Fruit fly (Drosophila melanogaster) whole organism, embryonic: ENCODE results near the gene Tis11.

Experiments
- CG11398 ChIP-seq: fragments of 200-800 bp; sonication (Bioruptor generic); optimal IDR thresholded peaks from 2 replicates; lab custom pipeline; 2016; ENCODE audit warnings: missing biosample characterization, missing genetic modification characterization
- CG12219 ChIP-seq: fragments of 200-800 bp; sonication (Bioruptor generic); optimal IDR thresholded peaks from 3 replicates; lab custom pipeline; 2018; ENCODE audit warnings: missing biosample characterization, mild to moderate bottlenecking, missing genetic modification characterization
- CG12659 ChIP-seq: fragments of 200-800 bp; sonication (Bioruptor generic); optimal IDR thresholded peaks from 3 replicates; lab custom pipeline; 2017; ENCODE audit warnings: mild to moderate bottlenecking, missing biosample characterization, missing genetic modification reagents, missing genetic modification characterization
- CG12942 ChIP-seq: fragments of 200-800 bp; sonication (Bioruptor generic); optimal IDR thresholded peaks from 3 replicates; lab custom pipeline; 2016; ENCODE audit warnings: missing biosample characterization, missing genetic modification characterization
- CG15601 ChIP-seq: fragments of 200-800 bp; sonication (Bioruptor generic); optimal IDR thresholded peaks from 3 replicates; lab custom pipeline; 2019; ENCODE audit warnings: missing biosample characterization, mild to moderate bottlenecking, missing genetic modification characterization, moderate library complexity
- CG1832 ChIP-seq: fragments of 200-800 bp; sonication (Bioruptor generic); optimal IDR thresholded peaks from 2 replicates; lab custom pipeline; 2017; ENCODE audit warnings: missing biosample characterization, mild to moderate bottlenecking, missing genetic modification characterization, inconsistent platforms
- CG18619 ChIP-seq: fragments of 200-800 bp; sonication (Bioruptor generic); optimal IDR thresholded peaks from 3 replicates; lab custom pipeline; 2017; ENCODE audit warnings: missing biosample characterization, mild to moderate bottlenecking, missing genetic modification characterization
- CG2129 ChIP-seq: fragments of 200-800 bp; sonication (Bioruptor generic); IDR thresholded peaks from 2 replicates; pipeline ENCODE4 v1.3.6; 2022; ENCODE audit warnings: missing biosample characterization, missing genetic modification characterization; ENCODE audit not compliant: partially characterized antibody
- CG2875 ChIP-seq: fragments of 200-800 bp; sonication (Bioruptor generic); optimal IDR thresholded peaks from 2 replicates; lab custom pipeline; 2017; ENCODE audit warnings: missing biosample characterization, mild to moderate bottlenecking, missing genetic modification characterization, missing genetic modification reagents
- CG3726 ChIP-seq: fragments of 200-800 bp; sonication (Bioruptor generic); IDR thresholded peaks from 3 replicates; pipeline ENCODE4, ENCODE4 v1.3.6; 2022; ENCODE audit warnings: missing biosample characterization, missing genetic modification characterization
- CG4282 ChIP-seq: fragments of 200-800 bp; sonication (Bioruptor generic); optimal IDR thresholded peaks from 2 replicates; lab custom pipeline; 2016; ENCODE audit warnings: missing biosample characterization, missing genetic modification characterization
- CG4730 ChIP-seq: fragments of 200-800 bp; sonication (Bioruptor generic); IDR thresholded peaks from 2 replicates; pipeline ENCODE4 v1.3.6; 2022; ENCODE audit warnings: missing biosample characterization, missing genetic modification characterization
- CG6254 ChIP-seq: fragments of 200-800 bp; sonication (Bioruptor generic); optimal IDR thresholded peaks from 3 replicates; lab custom pipeline; 2017; ENCODE audit warnings: mild to moderate bottlenecking, missing biosample characterization, missing genetic modification reagents, missing genetic modification characterization
- CG6272 ChIP-seq: fragments of 200-800 bp; sonication (Bioruptor generic); IDR thresholded peaks from 2 replicates; pipeline ENCODE4 v1.3.6; 2022; ENCODE audit warnings: missing biosample characterization, missing genetic modification characterization
- CG6689 ChIP-seq: fragments of 200-800 bp; sonication (Bioruptor generic); IDR thresholded peaks from 2 replicates; pipeline ENCODE4 v1.3.6; 2022; ENCODE audit warnings: missing biosample characterization, missing genetic modification characterization
- CG7357 ChIP-seq: fragments of 200-800 bp; sonication (Bioruptor generic); IDR thresholded peaks from 3 replicates; pipeline ENCODE4 v1.3.6; 2022; ENCODE audit warnings: missing biosample characterization, missing genetic modification characterization
- CG7372 ChIP-seq: fragments of 200-800 bp; sonication (Bioruptor generic); IDR thresholded peaks from 2 replicates; pipeline ENCODE4 v1.3.6; 2022; ENCODE audit warnings: missing biosample characterization, missing genetic modification characterization
- CG8944 ChIP-seq: fragments of 200-800 bp; sonication (Bioruptor generic); optimal IDR thresholded peaks from 3 replicates; lab custom pipeline; 2016; ENCODE audit warnings: missing biosample characterization, missing genetic modification characterization
- CG9609 ChIP-seq: fragments of 200-800 bp; sonication (Bioruptor generic); optimal IDR thresholded peaks from 3 replicates; lab custom pipeline; 2016; ENCODE audit warnings: missing biosample characterization, missing genetic modification characterization
- CG9876 ChIP-seq: fragments of 200-800 bp; sonication (Bioruptor generic); optimal IDR thresholded peaks from 2 replicates; lab custom pipeline; 2016; ENCODE audit warnings: missing biosample characterization, missing genetic modification characterization
- Deaf1 ChIP-seq: fragments of 200-800 bp; optimal IDR thresholded peaks from 3 replicates; lab custom pipeline; 2019; ENCODE audit warnings: missing biosample characterization, mild to moderate bottlenecking, missing genetic modification characterization, moderate library complexity
- Dfd ChIP-seq, 2 experiments: fragments of >200 bp; optimal IDR thresholded peaks; 2 replicates each; lab custom pipeline; 2017; ENCODE audit warnings: missing biosample characterization in 2 of 2, missing genetic modification characterization in 2 of 2
- Drgx ChIP-seq: fragments of 200-800 bp; sonication (Bioruptor generic); IDR thresholded peaks from 2 replicates; pipeline ENCODE4 v1.3.6; 2022; ENCODE audit warnings: missing biosample characterization, missing genetic modification characterization
- GATAe ChIP-seq: fragments of 200-800 bp; sonication (Bioruptor generic); conservative IDR thresholded peaks from 2 replicates; pipeline ENCODE4 v1.3.6; 2022; ENCODE audit warnings: missing biosample characterization, missing genetic modification characterization
- HHEX ChIP-seq: fragments of 200-800 bp; sonication (Bioruptor generic); optimal IDR thresholded peaks from 3 replicates; lab custom pipeline; 2017; ENCODE audit warnings: missing biosample characterization, mild to moderate bottlenecking, missing genetic modification characterization, missing genetic modification reagents
- HLHmδ ChIP-seq: fragments of 200-800 bp; sonication (Bioruptor generic); optimal IDR thresholded peaks from 2 replicates; lab custom pipeline; 2018; ENCODE audit warnings: missing biosample characterization, mild to moderate bottlenecking, missing genetic modification characterization, moderate library complexity
- HmgD ChIP-seq: fragments of 200-800 bp; sonication (Bioruptor generic); optimal IDR thresholded peaks from 3 replicates; lab custom pipeline; 2016; ENCODE audit warnings: missing biosample characterization, missing genetic modification characterization
- Rfx ChIP-seq: fragments of 200-800 bp; sonication (Bioruptor generic); IDR thresholded peaks from 2 replicates; pipeline ENCODE4 v1.3.6; 2022; ENCODE audit warnings: missing biosample characterization, missing genetic modification characterization
- Scr ChIP-seq: fragments of 200-800 bp; sonication (Bioruptor generic); IDR thresholded peaks from 2 replicates; pipeline ENCODE4 v1.3.6; 2022; ENCODE audit warnings: missing biosample characterization, missing genetic modification characterization; ENCODE audit not compliant: partially characterized antibody
- Stat92E ChIP-seq, 3 experiments: fragments of >200 bp in 2 of 3; fragments of 200-800 bp in 1 of 3; sonication (Bioruptor generic) in 1 of 3; optimal IDR thresholded peaks; 2 replicates each; lab custom pipeline; 2017 to 2019; ENCODE audit warnings: missing biosample characterization in 3 of 3, missing genetic modification characterization in 3 of 3, mild to moderate bottlenecking in 1 of 3, moderate library complexity in 1 of 3
- btn ChIP-seq: fragments of 200-800 bp; sonication (Bioruptor generic); optimal IDR thresholded peaks from 2 replicates; lab custom pipeline; 2016; ENCODE audit warnings: missing biosample characterization, missing genetic modification characterization
- chm ChIP-seq: fragments of 200-800 bp; sonication (Bioruptor generic); IDR thresholded peaks from 2 replicates; pipeline ENCODE4 v1.3.6; 2022; ENCODE audit warnings: missing biosample characterization, missing genetic modification characterization
- corto ChIP-seq: fragments of 200-800 bp; sonication (Bioruptor generic); optimal IDR thresholded peaks from 2 replicates; lab custom pipeline; 2016; ENCODE audit warnings: missing biosample characterization, mild to moderate bottlenecking, missing genetic modification characterization, moderate library complexity
- esg ChIP-seq: fragments of 200-800 bp; sonication (Bioruptor generic); conservative IDR thresholded peaks from 2 replicates; pipeline ENCODE4 v1.3.6; 2022; ENCODE audit warnings: missing biosample characterization, missing genetic modification characterization
- fd102C ChIP-seq: fragments of 200-800 bp; sonication (Bioruptor generic); optimal IDR thresholded peaks from 2 replicates; lab custom pipeline; 2018; ENCODE audit warnings: missing biosample characterization, mild to moderate bottlenecking, missing genetic modification characterization, moderate library complexity
- fd96Cb ChIP-seq: fragments of 200-800 bp; sonication (Bioruptor generic); optimal IDR thresholded peaks from 2 replicates; lab custom pipeline; 2018; ENCODE audit warnings: missing biosample characterization, mild to moderate bottlenecking, missing genetic modification characterization, moderate library complexity
- h ChIP-seq: fragments of >200 bp; optimal IDR thresholded peaks from 2 replicates; lab custom pipeline; 2017
- hbn ChIP-seq: fragments of 200-800 bp; sonication (Bioruptor generic); IDR thresholded peaks from 2 replicates; pipeline ENCODE4 v1.3.6; 2022; ENCODE audit warnings: missing biosample characterization, missing genetic modification characterization; ENCODE audit not compliant: partially characterized antibody
- lov ChIP-seq, 2 experiments: fragments of 200-800 bp in 1 of 2; fragments of >200 bp in 1 of 2; sonication (Bioruptor generic) in 1 of 2; IDR thresholded peaks in 1 of 2; optimal IDR thresholded peaks in 1 of 2; 2 replicates in 1 of 2; 3 replicates in 1 of 2; pipeline versions ENCODE4 v1.3.6 to Lab custom; 2017 to 2022; ENCODE audit warnings: missing biosample characterization in 1 of 2, missing genetic modification characterization in 1 of 2
- maf-S ChIP-seq: fragments of 200-800 bp; sonication (Bioruptor generic); optimal IDR thresholded peaks from 2 replicates; lab custom pipeline; 2016; ENCODE audit warnings: missing biosample characterization, missing genetic modification characterization
- org-1 ChIP-seq: fragments of 200-800 bp; sonication (Bioruptor generic); optimal IDR thresholded peaks from 2 replicates; lab custom pipeline; 2017; ENCODE audit warnings: missing biosample characterization, missing genetic modification characterization
- otp ChIP-seq: fragments of 200-800 bp; sonication (Bioruptor generic); IDR thresholded peaks from 3 replicates; pipeline ENCODE4, ENCODE4 v1.3.6; 2022; ENCODE audit warnings: missing biosample characterization, missing genetic modification characterization
- run ChIP-seq: fragments of 200-800 bp; sonication (Bioruptor generic); optimal IDR thresholded peaks from 3 replicates; lab custom pipeline; 2018; ENCODE audit warnings: missing biosample characterization, mild to moderate bottlenecking, missing genetic modification characterization
- salm ChIP-seq: fragments of 200-800 bp; sonication (Bioruptor generic); optimal IDR thresholded peaks from 2 replicates; lab custom pipeline; 2018; ENCODE audit warnings: missing biosample characterization, mild to moderate bottlenecking, missing genetic modification characterization
- sd ChIP-seq: fragments of 200-800 bp; sonication (Bioruptor generic); optimal IDR thresholded peaks from 3 replicates; lab custom pipeline; 2018; ENCODE audit warnings: missing biosample characterization, mild to moderate bottlenecking, missing genetic modification characterization, moderate library complexity
- sima ChIP-seq: fragments of 200-800 bp; sonication (Bioruptor generic); optimal IDR thresholded peaks from 2 replicates; lab custom pipeline; 2016; ENCODE audit warnings: missing biosample characterization, missing genetic modification characterization
- trem ChIP-seq: fragments of 200-800 bp; optimal IDR thresholded peaks from 3 replicates; lab custom pipeline; 2019; ENCODE audit warnings: missing biosample characterization, mild to moderate bottlenecking, missing genetic modification characterization, moderate library complexity
- zen2 ChIP-seq: fragments of 200-800 bp; sonication (Bioruptor generic); IDR thresholded peaks from 3 replicates; pipeline ENCODE4 v1.3.6; 2022; ENCODE audit warnings: missing biosample characterization, missing genetic modification characterization; ENCODE audit not compliant: partially characterized antibody

Tis11 gene

DNA sequence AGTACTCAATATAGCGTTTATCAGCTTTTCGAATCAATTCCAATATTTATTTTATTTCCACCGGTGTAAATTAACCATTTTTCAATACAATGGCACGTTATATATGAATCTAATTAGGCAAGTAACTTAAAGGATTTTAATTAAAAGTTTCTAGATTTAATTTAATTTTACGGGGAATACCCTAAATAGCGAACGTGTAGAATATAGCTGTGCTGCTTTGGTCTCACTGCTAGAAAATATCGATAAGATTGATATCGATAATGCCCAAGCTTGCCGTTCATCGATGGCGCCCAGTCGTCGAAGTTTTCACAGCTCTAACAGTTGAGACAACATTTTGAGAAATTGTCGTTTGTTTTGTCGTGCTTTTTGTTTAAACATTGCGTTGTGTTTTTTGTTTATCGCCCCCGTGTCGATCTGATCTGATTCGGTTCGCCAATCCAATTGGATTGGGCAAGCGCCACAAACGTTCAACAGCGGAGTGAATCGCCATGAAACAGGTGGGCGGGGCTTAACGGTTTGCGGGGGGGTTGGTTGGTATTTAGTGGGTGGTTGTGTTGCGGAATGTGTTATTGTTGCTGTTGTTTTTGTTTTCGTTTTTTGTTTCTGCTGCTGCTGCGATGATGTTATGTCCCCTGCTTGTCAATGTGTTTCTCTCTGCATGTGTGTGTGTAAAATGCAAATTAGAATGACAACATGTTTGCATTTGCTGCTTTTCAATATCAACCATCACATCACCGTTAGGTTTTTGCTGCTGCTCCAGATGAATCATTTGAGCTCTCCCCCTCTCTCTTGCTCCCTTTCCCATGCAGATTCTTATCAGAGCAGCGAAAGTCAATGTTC lies 27.7 kb upstream of the Tis11 start, which contains the start of gene Tomosyn (continued):
- TF ChIP-seq CG9609 (GFP tag; lab: Kevin White, UChicago) (no peak), Scr (peak; percentile 77), CG12219 (GFP tag; lab: Kevin White, UChicago) (no peak), CG1832 (GFP tag; lab: Kevin White, UChicago) (no peak), CG15601 (tag; lab: Kevin White, UChicago) (no peak), HHEX (GFP tag; lab: Kevin White, UChicago) (no peak), lov (optimal IDR thresholded peaks at IDR 0.05; lab: Kevin White, UChicago) (no peak), lov (GFP tag; IDR thresholded peaks at IDR 0.05; lab: Robert Waterston, UW) (no peak), CG4730 (no peak), CG11398 (no peak), Rfx (GFP tag; lab: Robert Waterston, UW) (peak; percentile 53), run (no peak), fd96Cb (tag; lab: Kevin White, UChicago) (peak; percentile 14), Stat92E (GFP tag; optimal IDR thresholded peaks at IDR 0.05; lab: Kevin White, UChicago) (no peak), sima (no peak), Deaf1 (tag; lab: Kevin White, UChicago) (no peak), CG8944 (no peak), CG2875 (no peak), otp (GFP tag; lab: Robert Waterston, UW) (no peak), CG4282 (GFP tag; lab: Kevin White, UChicago) (no peak), CG12659 (GFP tag; lab: Kevin White, UChicago) (peak; percentile 66), CG6254 (GFP tag; lab: Kevin White, UChicago) (no peak), org-1 (no peak), sd (tag; lab: Kevin White, UChicago) (peak; percentile 98), hbn (peak; percentile 72), Drgx (GFP tag; lab: Robert Waterston, UW) (no peak), CG2129 (GFP tag; lab: Robert Waterston, UW) (peak; percentile 33; the same call in 1 of the 2 replicates), corto (no peak), CG12942 (GFP tag; lab: Kevin White, UChicago) (peak; percentile 2), chm (GFP tag; lab: Robert Waterston, UW) (no peak), trem (tag; lab: Kevin White, UChicago) (peak; percentile 54), HmgD (no peak), zen2 (GFP tag; lab: Robert Waterston, UW) (peak; percentile 29; the same call in 1 of the 3 replicates), CG7357 (GFP tag; lab: Robert Waterston, UW) (no peak), CG3726 (GFP tag; lab: Robert Waterston, UW) (no peak), h (no peak), CG9876 (GFP tag; lab: Kevin White, UChicago) (no peak), maf-S (GFP tag; lab: Kevin White, UChicago) (peak; percentile 22), CG6272 (GFP tag; lab: Robert Waterston, UW) (0 out of 2 replicates have a peak, but pooled peaks have one; percentile 15), esg (GFP tag; lab: Robert Waterston, UW) (no peak), btn (GFP tag; lab: Kevin White, UChicago) (no peak), Dfd (GFP tag; optimal IDR thresholded peaks at IDR 0.05; lab: Kevin White, UChicago) (no peak), HLHmδ (GFP tag; lab: Kevin White, UChicago) (no peak), GATAe (GFP tag; lab: Robert Waterston, UW) (no peak), CG6689 (GFP tag; lab: Robert Waterston, UW) (no peak), salm (no peak), CG18619 (peak; percentile 37), fd102C (GFP tag; lab: Kevin White, UChicago) (no peak), CG7372 (GFP tag; lab: Robert Waterston, UW) (no peak)
